Worm (Caenorhabditis elegans) whole organism, L4 larva: ENCODE data around the gene F45E10.2.

Experiments used
- F26F4.8 ChIP-seq: fragments of 200-800 bp; sonication (Bioruptor generic); conservative IDR thresholded peaks from 2 replicates; pipeline ENCODE4 v1.3.6; 2022; ENCODE audit warnings: missing genetic modification characterization, missing compliant biosample characterization
- F44E2.7 ChIP-seq: fragments of 200-800 bp; sonication (Bioruptor generic); IDR thresholded peaks from 2 replicates; pipeline ENCODE4 v2.1.2; 2022; ENCODE audit warnings: missing genetic modification characterization, missing compliant biosample characterization
- F49E8.2 ChIP-seq: sonication (generic microtip); optimal IDR thresholded peaks from 2 replicates; lab custom pipeline; 2016; ENCODE audit warnings: missing compliant biosample characterization, mild to moderate bottlenecking, missing genetic modification characterization, borderline replicate concordance
- Y105C5A.15 ChIP-seq: fragments of 200-800 bp; sonication (Bioruptor generic); IDR thresholded peaks from 2 replicates; pipeline ENCODE4 v1.3.6; 2022; ENCODE audit warnings: missing genetic modification characterization, missing compliant biosample characterization
- Y48G9A.11 ChIP-seq: fragments of 200-800 bp; sonication (Bioruptor generic); IDR thresholded peaks from 2 replicates; pipeline ENCODE4 v1.3.6; 2022; ENCODE audit warnings: missing genetic modification reagents, missing genetic modification characterization, missing compliant biosample characterization
- Y5F2A.4 ChIP-seq: fragments of 200-800 bp; sonication (Bioruptor generic); optimal IDR thresholded peaks from 2 replicates; lab custom pipeline; 2018; ENCODE audit warnings: mild to moderate bottlenecking, missing genetic modification characterization, missing compliant biosample characterization
- arid-1 ChIP-seq: fragments of 200-800 bp; sonication (Bioruptor generic); conservative IDR thresholded peaks from 2 replicates; pipeline ENCODE4 v1.3.6; 2022; ENCODE audit warnings: missing genetic modification reagents, missing genetic modification characterization, missing compliant biosample characterization
- attf-4 ChIP-seq: sonication (generic microtip); optimal IDR thresholded peaks from 3 replicates; lab custom pipeline; 2017; ENCODE audit warnings: missing biosample characterization, missing genetic modification characterization
- ceh-20 ChIP-seq: fragments of 200-800 bp; sonication (Bioruptor generic); IDR thresholded peaks from 2 replicates; pipeline ENCODE4 v1.3.6; 2022; ENCODE audit warnings: missing genetic modification reagents, missing genetic modification characterization, missing compliant biosample characterization
- daf-16 ChIP-seq, 3 experiments: sonication (generic microtip); optimal IDR thresholded peaks; 2 replicates each; lab custom pipeline; 2016 to 2017; ENCODE audit warnings: missing genetic modification characterization in 3 of 3, missing genetic modification reagents in 3 of 3, mild to moderate bottlenecking in 2 of 3, missing compliant biosample characterization in 2 of 3, missing biosample characterization in 1 of 3, moderate library complexity in 1 of 3
- dmd-9 ChIP-seq: fragments of 200-800 bp; sonication (Bioruptor generic); IDR thresholded peaks from 2 replicates; pipeline ENCODE4 v1.3.6; 2022; ENCODE audit warnings: missing genetic modification reagents, missing genetic modification characterization, missing compliant biosample characterization
- hlh-30 ChIP-seq: sonication (generic microtip); optimal IDR thresholded peaks from 2 replicates; lab custom pipeline; 2017; ENCODE audit warnings: antibody characterized with exemption, mild to moderate bottlenecking, missing genetic modification characterization, missing compliant biosample characterization; ENCODE audit not compliant: insufficient read depth
- hmg-1.1 ChIP-seq: fragments of 200-800 bp; sonication (Bioruptor generic); IDR thresholded peaks from 2 replicates; pipeline ENCODE4 v1.3.6; 2022; ENCODE audit warnings: missing genetic modification reagents, missing genetic modification characterization, missing compliant biosample characterization
- lin-39 ChIP-seq: fragments of 150-350 bp; optimal IDR thresholded peaks from 2 replicates; lab custom pipeline; 2014; ENCODE audit warnings: missing biosample characterization, missing genetic modification reagents, missing genetic modification characterization
- lsy-2 ChIP-seq, 2 experiments: fragments of 150-350 bp in 1 of 2; sonication (generic microtip) in 1 of 2; optimal IDR thresholded peaks; 2 replicates each; lab custom pipeline; 2014 to 2017; ENCODE audit warnings: missing biosample characterization in 2 of 2, missing genetic modification characterization in 2 of 2
- mep-1 ChIP-seq: fragments of 150-350 bp; sonication (generic microtip); optimal IDR thresholded peaks from 3 replicates; lab custom pipeline; 2014; ENCODE audit warnings: missing biosample characterization, missing genetic modification characterization
- mes-2 ChIP-seq: sonication (generic microtip); optimal IDR thresholded peaks from 2 replicates; lab custom pipeline; 2016; ENCODE audit warnings: missing genotype, mild to moderate bottlenecking, missing genetic modification characterization, missing compliant biosample characterization; ENCODE audit not compliant: poor library complexity, severe bottlenecking
- nhr-102 ChIP-seq: sonication (generic microtip); optimal IDR thresholded peaks from 2 replicates; lab custom pipeline; 2016; ENCODE audit warnings: mild to moderate bottlenecking, missing genetic modification characterization, moderate library complexity, missing compliant biosample characterization
- nhr-111 ChIP-seq: fragments of 200-800 bp; sonication (Bioruptor generic); optimal IDR thresholded peaks from 2 replicates; lab custom pipeline; 2018; ENCODE audit warnings: mild to moderate bottlenecking, missing genetic modification characterization, missing compliant biosample characterization
- nhr-237 ChIP-seq: sonication (generic microtip); optimal IDR thresholded peaks from 2 replicates; lab custom pipeline; 2017; ENCODE audit warnings: missing biosample characterization, missing genetic modification characterization
- nhr-28 ChIP-seq: fragments of 150-350 bp; optimal IDR thresholded peaks from 2 replicates; lab custom pipeline; 2014; ENCODE audit warnings: missing biosample characterization, missing genetic modification characterization
- nhr-41 ChIP-seq: fragments of 200-800 bp; sonication (Bioruptor generic); IDR thresholded peaks from 2 replicates; pipeline ENCODE4 v1.3.6; 2022; ENCODE audit warnings: missing genetic modification reagents, missing genetic modification characterization, missing compliant biosample characterization
- php-3 ChIP-seq: fragments of 200-800 bp; sonication (Bioruptor generic); IDR thresholded peaks from 2 replicates; pipeline ENCODE4 v1.3.6; 2022; ENCODE audit warnings: missing genetic modification reagents, missing genetic modification characterization, missing compliant biosample characterization
- rbr-2 ChIP-seq: sonication (generic microtip); optimal IDR thresholded peaks from 2 replicates; lab custom pipeline; 2016; ENCODE audit warnings: missing genotype, missing genetic modification characterization, missing compliant biosample characterization
- sdz-12 ChIP-seq: fragments of 200-800 bp; sonication (Bioruptor generic); optimal IDR thresholded peaks from 2 replicates; lab custom pipeline; 2018; ENCODE audit warnings: mild to moderate bottlenecking, missing genetic modification characterization, missing compliant biosample characterization
- snpc-4 ChIP-seq: fragments of 150-350 bp; optimal IDR thresholded peaks from 2 replicates; lab custom pipeline; 2014; ENCODE audit warnings: missing biosample characterization, missing genetic modification characterization
- tag-97 ChIP-seq: fragments of 200-800 bp; sonication (Bioruptor generic); IDR thresholded peaks from 2 replicates; pipeline ENCODE4 v1.3.6; 2022; ENCODE audit warnings: missing genetic modification characterization, missing compliant biosample characterization
- unc-130 ChIP-seq: sonication (generic microtip); optimal IDR thresholded peaks from 2 replicates; lab custom pipeline; 2016; ENCODE audit warnings: missing genetic modification reagents, missing genetic modification characterization, missing compliant biosample characterization
- unc-62 ChIP-seq, 3 experiments: fragments of 150-350 bp in 1 of 3; sonication (generic microtip); optimal IDR thresholded peaks in 2 of 3; peaks in 1 of 3; 1 replicate in 1 of 3; 2 replicates in 2 of 3; lab custom pipeline; 2014 to 2017; ENCODE audit warnings: missing biosample characterization in 3 of 3, missing genetic modification characterization in 3 of 3, missing genetic modification reagents in 3 of 3, missing genotype in 1 of 3
- zfp-3 ChIP-seq: fragments of 200-800 bp; sonication (Bioruptor generic); conservative IDR thresholded peaks from 2 replicates; pipeline ENCODE4 v1.3.6; 2022; ENCODE audit warnings: missing genetic modification reagents, missing genetic modification characterization, missing compliant biosample characterization
- zip-11 ChIP-seq: fragments of 200-800 bp; sonication (Bioruptor generic); IDR thresholded peaks from 2 replicates; pipeline ENCODE4 v1.3.6; 2022; ENCODE audit warnings: missing genetic modification characterization, missing compliant biosample characterization
- ztf-7 ChIP-seq: fragments of 150-350 bp; optimal IDR thresholded peaks from 2 replicates; lab custom pipeline; 2014; ENCODE audit warnings: missing biosample characterization, missing genetic modification characterization

The F45E10.2 gene

DNA sequence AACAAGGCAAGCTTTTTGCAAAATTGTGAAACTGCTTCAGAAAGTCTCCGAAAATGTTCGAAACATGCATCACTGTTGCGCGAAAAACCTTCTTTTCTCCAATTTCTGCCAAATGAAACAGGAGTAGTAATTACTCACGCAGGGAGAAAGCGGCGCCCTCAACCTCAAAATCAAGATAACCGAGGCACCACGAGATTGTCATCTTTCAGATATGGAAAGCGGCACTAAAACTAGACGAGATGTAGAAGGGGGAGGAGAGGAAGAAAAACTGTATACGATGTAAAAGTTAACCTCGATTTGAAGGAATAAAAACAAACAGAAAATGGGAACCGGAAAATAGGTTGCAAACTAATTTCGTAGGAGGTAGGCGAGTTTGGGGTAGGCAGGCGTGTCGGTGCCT lies 21.4 kb upstream of the F45E10.2 start:
- no peak for TF ChIP-seq sdz-12 (GFP tag; lab: Kevin White, UChicago)
- TF ChIP-seq ceh-20 (GFP tag; lab: Robert Waterston, UW), result no peak
- no peak for TF ChIP-seq F26F4.8 (GFP tag; lab: Robert Waterston, UW)
- TF ChIP-seq nhr-102, result no peak
- no peak for TF ChIP-seq Y105C5A.15 (GFP tag; lab: Robert Waterston, UW)
- TF ChIP-seq snpc-4, result no peak
- no peak for TF ChIP-seq lin-39 (tag; lab: Kevin White, UChicago)
- no peak for TF ChIP-seq dmd-9

DNA sequence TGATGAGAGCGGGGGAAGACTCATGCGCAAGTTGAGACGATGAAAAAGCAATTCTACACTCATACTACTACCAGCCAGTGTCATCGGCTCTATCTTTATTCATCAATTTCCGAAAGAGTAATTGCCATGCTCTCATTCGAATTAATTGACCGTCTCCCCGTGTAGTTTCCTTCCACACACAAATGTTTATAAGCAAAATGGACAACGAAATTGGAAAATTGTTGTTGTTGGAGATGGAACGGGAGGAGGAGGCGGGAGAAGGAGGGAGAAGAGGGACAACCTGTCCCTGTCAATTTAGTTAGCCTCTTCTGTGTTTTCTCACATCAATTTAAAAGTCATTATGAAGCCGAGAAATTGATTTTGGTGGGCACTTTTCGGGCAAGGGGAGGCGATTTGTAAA lies 17.4 kb upstream of the F45E10.2 start:
- TF ChIP-seq nhr-41 (GFP tag; lab: Robert Waterston, UW) (no peak), tag-97 (GFP tag; lab: Robert Waterston, UW) (no peak), Y5F2A.4 (no peak), nhr-102 (no peak), ztf-7 (tag; lab: Kevin White, UChicago) (no peak), rbr-2 (tag; lab: Kevin White, UChicago) (no peak), zfp-3 (no peak)

DNA sequence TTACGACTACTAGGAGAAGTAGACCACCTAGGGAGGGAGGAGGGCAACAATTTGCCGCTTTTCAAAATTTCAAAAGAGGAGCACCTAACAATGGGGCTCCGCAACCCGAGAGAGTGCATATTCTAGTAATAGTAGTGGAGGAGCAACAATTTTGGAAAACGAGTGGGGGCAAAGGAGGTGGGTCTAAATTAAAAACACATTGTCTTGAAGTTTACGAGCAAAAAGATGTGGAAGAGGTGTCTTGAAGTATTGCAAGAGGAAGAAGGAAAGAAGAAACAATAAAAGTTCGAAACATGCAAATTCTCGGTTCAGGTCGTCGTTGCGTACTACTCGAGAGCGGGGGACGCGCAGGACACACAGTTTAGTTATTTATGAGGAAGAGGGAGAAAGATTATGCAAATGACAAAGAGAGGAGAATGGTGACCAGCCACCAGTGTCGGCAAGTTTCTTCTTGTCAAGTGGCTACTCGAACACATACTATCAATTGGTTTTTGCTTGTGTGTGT lies 9.1 kb upstream of the F45E10.2 start:
- no peak for TF ChIP-seq attf-4
- peak in 1 of 2 experiments; percentile 96 for TF ChIP-seq unc-62 (GFP tag; optimal IDR thresholded peaks at IDR 0.05 in 1 of 2; lab: Kevin White, UChicago)
- no peak for TF ChIP-seq unc-62 (tag; optimal IDR thresholded peaks at IDR 0.05; lab: Kevin White, UChicago)
- 0 out of 2 replicates have a peak, but pooled peaks have one; percentile 14 for TF ChIP-seq hmg-1.1 (GFP tag; lab: Robert Waterston, UW)
- no peak for TF ChIP-seq php-3 (GFP tag; lab: Robert Waterston, UW)

DNA sequence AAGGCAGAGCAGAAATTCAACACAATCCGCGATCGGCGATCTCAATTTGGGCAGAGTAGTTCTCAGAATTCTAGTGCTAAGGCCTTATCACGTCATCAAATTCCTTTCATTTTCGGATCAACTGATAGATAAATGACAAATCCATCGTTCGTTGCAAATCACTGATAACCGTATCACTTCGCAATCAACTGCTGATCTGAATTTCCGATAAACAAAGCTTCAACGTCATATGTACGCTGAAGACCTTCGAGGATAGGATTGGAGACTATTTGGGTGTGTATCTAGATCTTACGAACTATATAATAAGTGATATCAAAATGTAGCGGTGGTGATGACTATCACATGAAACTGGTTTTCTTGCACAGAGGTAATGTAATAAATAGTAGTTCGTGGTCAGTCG lies 2.1 kb upstream of the F45E10.2 start:
- TF ChIP-seq nhr-237 (tag; lab: Kevin White, UChicago) (no peak), daf-16 (GFP tag; optimal IDR thresholded peaks at IDR 0.05; lab: Kevin White, UChicago) (no peak), daf-16 (tag; optimal IDR thresholded peaks at IDR 0.05; lab: Kevin White, UChicago) (no peak), nhr-28 (tag; lab: Kevin White, UChicago) (peak; percentile 61), hlh-30 (peak; percentile 39)

DNA sequence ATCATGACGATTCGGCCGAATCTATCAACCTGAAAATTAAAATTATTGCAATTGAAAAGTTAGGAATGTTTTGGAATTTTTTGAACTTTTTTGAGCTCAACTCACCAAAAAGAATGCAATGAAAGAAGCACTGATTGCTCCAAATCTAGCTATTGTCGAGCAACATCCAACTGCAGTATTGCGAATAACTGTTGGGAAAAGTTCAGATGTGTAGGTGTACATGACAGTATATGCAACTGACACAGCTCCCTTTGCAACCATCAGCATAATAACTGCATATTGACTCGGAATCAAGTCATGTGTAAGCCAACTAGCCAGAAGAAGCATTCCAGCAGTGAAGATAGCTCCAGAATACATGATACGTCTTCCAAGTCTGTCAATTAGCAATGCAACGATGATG lies 2.6 kb downstream of the F45E10.2 start:
- TF ChIP-seq unc-62 (GFP tag; optimal IDR thresholded peaks at IDR 0.05 in 1 of 2; lab: Kevin White, UChicago) (peak in 1 of 2 experiments; percentile 98), unc-62 (tag; optimal IDR thresholded peaks at IDR 0.05; lab: Kevin White, UChicago) (no peak), zip-11 (GFP tag; lab: Robert Waterston, UW) (no peak)

DNA sequence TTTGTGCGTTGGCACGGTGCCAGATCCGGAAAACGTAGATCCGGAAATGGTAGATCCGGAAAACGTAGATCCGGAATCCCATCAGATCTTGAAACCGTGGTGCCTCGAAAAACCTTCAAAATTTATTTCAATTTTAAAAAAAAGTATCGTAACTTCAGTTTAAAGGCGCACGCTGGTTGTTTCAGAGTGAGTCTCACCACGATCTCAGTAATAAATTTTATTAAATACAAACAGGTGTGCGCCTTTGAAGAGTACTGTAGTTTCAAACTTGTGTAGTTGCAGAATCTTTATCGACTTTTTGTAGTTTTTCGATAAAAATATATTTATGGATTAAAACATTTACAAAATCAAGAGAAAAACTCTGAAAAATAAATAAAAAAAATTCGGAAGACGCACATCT lies 4.4 kb downstream of the F45E10.2 start:
- peak; percentile 20 for TF ChIP-seq unc-130
- TF ChIP-seq lsy-2 (tag; optimal IDR thresholded peaks at IDR 0.05; lab: Kevin White, UChicago), result peak in 1 of 2 experiments; percentile 18
- no peak for TF ChIP-seq lin-39 (tag; lab: Kevin White, UChicago)
- 0 out of 2 replicates have a peak, but pooled peaks have one; percentile 6 for TF ChIP-seq arid-1 (GFP tag; lab: Robert Waterston, UW)
- peak; percentile 57 for TF ChIP-seq F49E8.2
- TF ChIP-seq Y48G9A.11, result peak; percentile 39; the same call in 1 of the 2 replicates
- no peak for TF ChIP-seq F44E2.7 (GFP tag; lab: Robert Waterston, UW)
- TF ChIP-seq mes-2 (tag; lab: Kevin White, UChicago), result peak; percentile 8
- no peak for TF ChIP-seq nhr-111 (GFP tag; lab: Kevin White, UChicago)
- TF ChIP-seq mep-1 (tag; lab: Kevin White, UChicago), result no peak
- TF ChIP-seq, all 104 proteins: peak for 6
